Fruit fly (Drosophila melanogaster) whole organism, adult: Measurements from ENCODE around the gene ArgRS.

Source experiments
- CG12768 ChIP-seq: fragments of 200-800 bp; sonication (Bioruptor generic); optimal IDR thresholded peaks from 2 replicates; lab custom pipeline; 2017; ENCODE audit warnings: missing biosample characterization, missing genetic modification characterization, mild to moderate bottlenecking, moderate library complexity, missing genetic modification reagents
- Mnt ChIP-seq: fragments of 200-800 bp; sonication (Bioruptor generic); optimal IDR thresholded peaks from 2 replicates; lab custom pipeline; 2016; ENCODE audit warnings: missing biosample characterization, mild to moderate bottlenecking, missing genetic modification characterization
- cnc ChIP-seq, 2 experiments: fragments of >200 bp; optimal IDR thresholded peaks; 2 replicates each; lab custom pipeline; 2017

DNA sequence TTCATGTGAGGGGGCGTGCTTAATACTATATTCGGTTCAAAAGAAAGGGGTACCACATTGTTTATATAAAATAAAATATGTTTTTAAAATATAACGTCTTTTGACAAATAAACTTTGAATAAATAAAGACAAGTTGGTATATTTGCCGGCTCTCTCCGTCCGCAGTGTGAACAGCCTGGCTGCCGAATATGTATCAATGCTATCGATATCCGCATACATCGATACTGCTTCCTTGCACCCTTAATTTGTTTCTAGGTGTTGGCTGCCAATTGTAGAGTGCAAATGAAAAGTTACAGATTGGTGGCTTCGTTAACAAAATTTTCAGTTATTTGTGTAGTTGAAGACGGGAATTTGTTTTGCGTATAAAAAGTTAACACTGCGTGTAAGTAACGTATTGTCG, 15.9 kb upstream of the ArgRS start, which contains the start of gene Gbeta13F:
- TF ChIP-seq CG12768 (GFP tag; lab: Kevin White, UChicago) (no peak), cnc (optimal IDR thresholded peaks at IDR 0.05; lab: Kevin White, UChicago) (no peak), Mnt (no peak)
